Worm (Caenorhabditis elegans) whole organism, early embryonic: ENCODE results near the gene srbc-1.

ENCODE experiments used
- B0310.2 ChIP-seq: sonication (generic microtip); optimal IDR thresholded peaks from 2 replicates; lab custom pipeline; 2016; ENCODE audit warnings: mild to moderate bottlenecking, missing genetic modification characterization, missing compliant biosample characterization
- F13C5.2 ChIP-seq: sonication (generic microtip); optimal IDR thresholded peaks from 2 replicates; lab custom pipeline; 2017; ENCODE audit warnings: mild to moderate bottlenecking, missing genetic modification characterization, inconsistent platforms, missing compliant biosample characterization
- aly-1 ChIP-seq: sonication (generic microtip); optimal IDR thresholded peaks from 2 replicates; lab custom pipeline; 2016; ENCODE audit warnings: missing genetic modification characterization, missing compliant biosample characterization
- ama-1 ChIP-seq: fragments of 150-350 bp; optimal IDR thresholded peaks from 2 replicates; lab custom pipeline; 2014
- ceh-13 ChIP-seq: fragments of 200-800 bp; sonication (Bioruptor generic); optimal IDR thresholded peaks from 2 replicates; lab custom pipeline; 2018; ENCODE audit warnings: mild to moderate bottlenecking, missing genetic modification characterization, missing compliant biosample characterization
- ceh-36 ChIP-seq: sonication (generic microtip); optimal IDR thresholded peaks from 2 replicates; lab custom pipeline; 2016; ENCODE audit warnings: missing genetic modification characterization, inconsistent platforms, missing compliant biosample characterization
- ets-7 ChIP-seq: sonication (generic microtip); optimal IDR thresholded peaks from 2 replicates; lab custom pipeline; 2016; ENCODE audit warnings: missing genotype, missing genetic modification characterization, missing compliant biosample characterization
- flt-1 ChIP-seq: fragments of 200-800 bp; sonication (Bioruptor generic); IDR thresholded peaks from 2 replicates; pipeline ENCODE4 v1.3.6; 2022; ENCODE audit warnings: missing genetic modification characterization, missing compliant biosample characterization
- hmbx-1 ChIP-seq: sonication (generic microtip); optimal IDR thresholded peaks from 2 replicates; lab custom pipeline; 2016; ENCODE audit warnings: mild to moderate bottlenecking, missing genetic modification characterization, missing compliant biosample characterization
- hmg-4 ChIP-seq: fragments of 200-800 bp; sonication (Bioruptor generic); optimal IDR thresholded peaks from 2 replicates; lab custom pipeline; 2018; ENCODE audit warnings: mild to moderate bottlenecking, missing genetic modification characterization, missing compliant biosample characterization
- hnd-1 ChIP-seq: sonication (generic microtip); optimal IDR thresholded peaks from 2 replicates; lab custom pipeline; 2016; ENCODE audit warnings: missing genetic modification characterization, missing compliant biosample characterization
- pes-1 ChIP-seq: fragments of 200-800 bp; sonication (Bioruptor generic); IDR thresholded peaks from 2 replicates; pipeline ENCODE4 v1.3.6; 2022; ENCODE audit warnings: missing genetic modification reagents, missing genetic modification characterization, missing compliant biosample characterization
- scrt-1 ChIP-seq: fragments of 200-800 bp; sonication (Bioruptor generic); IDR thresholded peaks from 2 replicates; pipeline ENCODE4 v1.3.6; 2022; ENCODE audit warnings: missing genetic modification characterization, missing compliant biosample characterization
- sea-1 ChIP-seq: fragments of 200-800 bp; sonication (Bioruptor generic); conservative IDR thresholded peaks from 2 replicates; pipeline ENCODE4 v1.3.6; 2022; ENCODE audit warnings: missing genetic modification characterization, missing compliant biosample characterization
- tbx-11 ChIP-seq: fragments of 200-800 bp; sonication (Bioruptor generic); IDR thresholded peaks from 2 replicates; pipeline ENCODE4 v1.3.6; 2022; ENCODE audit warnings: missing genetic modification characterization, missing compliant biosample characterization
- tbx-37 ChIP-seq: fragments of 200-800 bp; sonication (Bioruptor generic); conservative IDR thresholded peaks from 2 replicates; pipeline ENCODE4 v1.3.6; 2022; ENCODE audit warnings: missing genetic modification reagents, missing genetic modification characterization, missing compliant biosample characterization
- tra-4 ChIP-seq: sonication (generic microtip); optimal IDR thresholded peaks from 2 replicates; lab custom pipeline; 2017; ENCODE audit warnings: missing genetic modification characterization, missing compliant biosample characterization

Gene srbc-1

ce11 chrV:3318975-3319374 lies 17.2 kb upstream of the srbc-1 start, which contains the start of gene F35F10.13:
Gene F35F10.13 (minus strand): TSS chrV:3319075.
- no peak for TF ChIP-seq scrt-1 (GFP tag; lab: Robert Waterston, UW)
- TF ChIP-seq tbx-37 (GFP tag; lab: Robert Waterston, UW), result no peak
- no peak for TF ChIP-seq ets-7 (tag; lab: Kevin White, UChicago)
- TF ChIP-seq hmg-4 (GFP tag; lab: Kevin White, UChicago), result no peak
- TF ChIP-seq flt-1 (GFP tag; lab: Robert Waterston, UW), result no peak
- no peak for TF ChIP-seq tra-4
- TF ChIP-seq F13C5.2 (tag; lab: Kevin White, UChicago), result no peak
- TF ChIP-seq ceh-13, result no peak
- TF ChIP-seq hnd-1 (tag; lab: Kevin White, UChicago), result no peak
- TF ChIP-seq ama-1 (lab: Kevin White, UChicago), result no peak

- TF ChIP-seq F13C5.2 (tag; lab: Kevin White, UChicago) (no peak), ceh-13 (no peak)
Observed at ce11 chrV:3316108-3316507, 14.3 kb upstream of the srbc-1 start, which contains the start of gene F35F10.1. Gene F35F10.1 (plus strand): TSS chrV:3316307.

- TF ChIP-seq flt-1 (GFP tag; lab: Robert Waterston, UW) (no peak), aly-1 (tag; lab: Kevin White, UChicago) (no peak), hnd-1 (tag; lab: Kevin White, UChicago) (no peak), hmbx-1 (tag; lab: Kevin White, UChicago) (no peak), F13C5.2 (tag; lab: Kevin White, UChicago) (no peak), tbx-37 (GFP tag; lab: Robert Waterston, UW) (no peak), tra-4 (no peak), pes-1 (GFP tag; lab: Robert Waterston, UW) (no peak), B0310.2 (tag; lab: Kevin White, UChicago) (no peak), ama-1 (lab: Kevin White, UChicago) (no peak), ceh-13 (no peak), sea-1 (GFP tag; lab: Robert Waterston, UW) (no peak), tbx-11 (GFP tag; lab: Robert Waterston, UW) (no peak), ceh-36 (tag; lab: Kevin White, UChicago) (no peak), hmg-4 (GFP tag; lab: Kevin White, UChicago) (no peak), scrt-1 (GFP tag; lab: Robert Waterston, UW) (no peak), ets-7 (tag; lab: Kevin White, UChicago) (no peak)
Observed at ce11 chrV:3315308-3315707, 13.5 kb upstream of the srbc-1 start, which contains the start of gene arrd-19. Gene arrd-19 (minus strand): TSS chrV:3315516.

ce11 chrV:3312067-3312666 lies 10.4 kb upstream of the srbc-1 start, which contains the start of gene arrd-18:
Gene arrd-18 (minus strand): TSS chrV:3312117.
- no peak for TF ChIP-seq hnd-1 (tag; lab: Kevin White, UChicago)
- TF ChIP-seq pes-1 (GFP tag; lab: Robert Waterston, UW), result no peak
- TF ChIP-seq tbx-11 (GFP tag; lab: Robert Waterston, UW), result no peak
- no peak for TF ChIP-seq aly-1 (tag; lab: Kevin White, UChicago)
- TF ChIP-seq ceh-13, result no peak
- TF ChIP-seq hmg-4 (GFP tag; lab: Kevin White, UChicago), result no peak
- TF ChIP-seq hmbx-1 (tag; lab: Kevin White, UChicago), result no peak
- TF ChIP-seq ceh-36 (tag; lab: Kevin White, UChicago), result no peak
- TF ChIP-seq scrt-1 (GFP tag; lab: Robert Waterston, UW), result no peak
- TF ChIP-seq B0310.2 (tag; lab: Kevin White, UChicago), result no peak
- TF ChIP-seq sea-1 (GFP tag; lab: Robert Waterston, UW), result no peak
- no peak for TF ChIP-seq tra-4
- TF ChIP-seq ama-1 (lab: Kevin White, UChicago), result no peak
- no peak for TF ChIP-seq ets-7 (tag; lab: Kevin White, UChicago)
- no peak for TF ChIP-seq F13C5.2 (tag; lab: Kevin White, UChicago)
- TF ChIP-seq flt-1 (GFP tag; lab: Robert Waterston, UW), result no peak
- no peak for TF ChIP-seq tbx-37 (GFP tag; lab: Robert Waterston, UW)

- TF ChIP-seq flt-1 (GFP tag; lab: Robert Waterston, UW) (no peak), F13C5.2 (tag; lab: Kevin White, UChicago) (no peak), tbx-37 (GFP tag; lab: Robert Waterston, UW) (no peak), scrt-1 (GFP tag; lab: Robert Waterston, UW) (no peak), tbx-11 (GFP tag; lab: Robert Waterston, UW) (no peak), hnd-1 (tag; lab: Kevin White, UChicago) (no peak), tra-4 (no peak), ceh-13 (no peak), B0310.2 (tag; lab: Kevin White, UChicago) (no peak), sea-1 (GFP tag; lab: Robert Waterston, UW) (no peak), aly-1 (tag; lab: Kevin White, UChicago) (no peak), ets-7 (tag; lab: Kevin White, UChicago) (no peak)
Observed at ce11 chrV:3308169-3308568, 6.4 kb upstream of the srbc-1 start, which contains the start of gene srbc-3. Gene srbc-3 (plus strand): TSS chrV:3308469.

ce11 chrV:3299437-3299836 lies 2.4 kb downstream of the srbc-1 start:
- TF ChIP-seq ets-7 (tag; lab: Kevin White, UChicago), result no peak

ce11 chrV:3297764-3298163 lies 4.0 kb downstream of the srbc-1 start, which contains the start of gene srx-122:
Gene srx-122 (minus strand): TSS chrV:3297864.
- TF ChIP-seq ceh-36 (tag; lab: Kevin White, UChicago), result no peak
- TF ChIP-seq B0310.2 (tag; lab: Kevin White, UChicago), result no peak
- TF ChIP-seq F13C5.2 (tag; lab: Kevin White, UChicago), result no peak
- TF ChIP-seq scrt-1 (GFP tag; lab: Robert Waterston, UW), result no peak
- no peak for TF ChIP-seq ets-7 (tag; lab: Kevin White, UChicago)
- TF ChIP-seq hmbx-1 (tag; lab: Kevin White, UChicago), result no peak
- TF ChIP-seq hnd-1 (tag; lab: Kevin White, UChicago), result no peak
- TF ChIP-seq tbx-37 (GFP tag; lab: Robert Waterston, UW), result no peak
- no peak for TF ChIP-seq pes-1 (GFP tag; lab: Robert Waterston, UW)
- no peak for TF ChIP-seq hmg-4 (GFP tag; lab: Kevin White, UChicago)
- TF ChIP-seq ceh-13, result no peak
- no peak for TF ChIP-seq ama-1 (lab: Kevin White, UChicago)
- no peak for TF ChIP-seq tbx-11 (GFP tag; lab: Robert Waterston, UW)
- TF ChIP-seq tra-4, result no peak
- TF ChIP-seq aly-1 (tag; lab: Kevin White, UChicago), result no peak
- no peak for TF ChIP-seq flt-1 (GFP tag; lab: Robert Waterston, UW)
- no peak for TF ChIP-seq sea-1 (GFP tag; lab: Robert Waterston, UW)
